Fruit fly (Drosophila melanogaster) whole organism, pupa: ENCODE results near the gene Paics.

Experiments used
- CG10348 ChIP-seq: fragments of 200-800 bp; sonication (Bioruptor generic); IDR thresholded peaks from 2 replicates; pipeline ENCODE4 v1.3.6; 2022; ENCODE audit warnings: missing biosample characterization, missing genetic modification characterization
- CG12605 ChIP-seq: fragments of 200-800 bp; sonication (Bioruptor generic); IDR thresholded peaks from 2 replicates; pipeline ENCODE4 v1.3.6; 2022; ENCODE audit warnings: missing biosample characterization, missing genetic modification characterization
- CG17806 ChIP-seq: fragments of 200-800 bp; sonication (Bioruptor generic); optimal IDR thresholded peaks from 2 replicates; lab custom pipeline; 2018; ENCODE audit warnings: missing biosample characterization, mild to moderate bottlenecking, missing genetic modification characterization, moderate library complexity
- CG32121 ChIP-seq: fragments of 200-800 bp; sonication (Bioruptor generic); IDR thresholded peaks from 2 replicates; pipeline ENCODE4 v1.3.6; 2022; ENCODE audit warnings: missing biosample characterization, missing genetic modification characterization
- CG34367 ChIP-seq: fragments of 200-800 bp; sonication (Bioruptor generic); optimal IDR thresholded peaks from 2 replicates; lab custom pipeline; 2018; ENCODE audit warnings: missing biosample characterization, mild to moderate bottlenecking, missing genetic modification characterization
- CG8159 ChIP-seq: fragments of 200-800 bp; sonication (Bioruptor generic); optimal IDR thresholded peaks from 3 replicates; lab custom pipeline; 2018; ENCODE audit warnings: missing biosample characterization, mild to moderate bottlenecking, missing genetic modification characterization, moderate library complexity
- CG8301 ChIP-seq: fragments of 200-800 bp; sonication (Bioruptor generic); optimal IDR thresholded peaks from 2 replicates; lab custom pipeline; 2018; ENCODE audit warnings: missing biosample characterization, mild to moderate bottlenecking, missing genetic modification characterization
- CG9948 ChIP-seq: fragments of 200-800 bp; sonication (Bioruptor generic); optimal IDR thresholded peaks from 2 replicates; lab custom pipeline; 2018; ENCODE audit warnings: missing biosample characterization, mild to moderate bottlenecking, missing genetic modification characterization, moderate library complexity
- D1 ChIP-seq: fragments of 200-800 bp; sonication (Bioruptor generic); optimal IDR thresholded peaks from 2 replicates; lab custom pipeline; 2018; ENCODE audit warnings: missing biosample characterization, mild to moderate bottlenecking, missing genetic modification characterization, moderate library complexity
- EcR ChIP-seq: fragments of 200-800 bp; sonication (Bioruptor generic); optimal IDR thresholded peaks from 3 replicates; lab custom pipeline; 2019; ENCODE audit warnings: missing biosample characterization, missing genetic modification characterization, mild to moderate bottlenecking, moderate library complexity, missing genetic modification reagents
- Pif1B ChIP-seq: fragments of 200-800 bp; sonication (Bioruptor generic); optimal IDR thresholded peaks from 3 replicates; lab custom pipeline; 2016; ENCODE audit warnings: missing biosample characterization, missing genetic modification characterization
- Snoo ChIP-seq: fragments of 200-800 bp; sonication (Bioruptor generic); optimal IDR thresholded peaks from 3 replicates; lab custom pipeline; 2017; ENCODE audit warnings: missing biosample characterization, mild to moderate bottlenecking, missing genetic modification characterization, inconsistent platforms

DNA sequence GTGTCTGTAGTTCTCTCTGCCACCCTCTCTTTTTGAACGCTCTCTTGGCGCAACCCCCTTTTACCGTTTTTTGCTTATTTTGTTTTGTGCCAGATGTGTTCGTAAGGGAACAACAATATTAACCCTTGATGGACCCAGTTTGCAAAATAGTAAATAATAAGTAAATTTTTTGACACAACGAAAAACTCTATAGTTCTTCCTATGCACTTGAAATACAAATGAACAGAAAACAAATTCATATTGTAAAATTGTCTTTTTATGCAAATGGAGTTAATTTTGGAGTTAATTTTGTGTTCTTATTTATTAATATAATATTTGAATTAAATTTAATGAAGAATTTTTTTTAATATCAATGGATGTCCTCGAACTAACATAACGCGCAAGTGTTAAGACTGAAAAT, 5.3 kb upstream of the Paics start:
- TF ChIP-seq CG9948 (tag; lab: Kevin White, UChicago) (no peak), D1 (no peak), CG34367 (no peak), CG10348 (GFP tag; lab: Robert Waterston, UW) (no peak), CG12605 (GFP tag; lab: Robert Waterston, UW) (no peak), CG17806 (no peak), CG8159 (tag; lab: Kevin White, UChicago) (peak; percentile 0), EcR (GFP tag; lab: Kevin White, UChicago) (no peak), CG32121 (no peak), Snoo (no peak), CG8301 (no peak), Pif1B (GFP tag; lab: Kevin White, UChicago) (no peak)
